Worm (Caenorhabditis elegans): ENCODE data around the gene srx-4.
A peak's percentile ranks its signal among the peaks of the same experiment; 100 is the strongest.

The srx-4 gene

DNA sequence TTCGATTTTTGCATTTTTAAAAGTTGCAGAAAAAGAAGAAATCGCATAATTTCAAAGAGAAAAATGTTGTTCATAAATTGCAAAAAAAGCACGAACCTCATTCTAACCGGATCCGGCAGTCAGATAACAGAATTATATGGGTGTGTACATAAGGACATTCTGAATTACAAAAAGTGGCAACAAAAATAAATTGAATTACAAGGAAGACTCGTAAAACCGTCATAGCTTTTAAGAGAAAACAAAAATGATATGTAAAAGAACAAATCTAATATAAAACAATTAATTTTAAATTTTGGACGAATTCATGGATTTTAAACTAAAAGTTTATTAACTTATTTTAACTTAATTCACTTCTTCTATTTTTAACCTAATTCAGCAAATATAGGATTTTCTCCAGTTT, 32.4 kb downstream of the srx-4 start, which contains the start of gene F31F4.17:
Gene F31F4.17, minus strand, starts transcription at position 101 of the 400 bp plus-strand sequence.
- no peak for TF ChIP-seq ets-7 (tag; optimal IDR thresholded peaks at IDR 0.05)
- TF ChIP-seq flt-1 (GFP tag; IDR thresholded peaks at IDR 0.05) = no peak
- no peak for TF ChIP-seq pes-1 (GFP tag; IDR thresholded peaks at IDR 0.05)

DNA sequence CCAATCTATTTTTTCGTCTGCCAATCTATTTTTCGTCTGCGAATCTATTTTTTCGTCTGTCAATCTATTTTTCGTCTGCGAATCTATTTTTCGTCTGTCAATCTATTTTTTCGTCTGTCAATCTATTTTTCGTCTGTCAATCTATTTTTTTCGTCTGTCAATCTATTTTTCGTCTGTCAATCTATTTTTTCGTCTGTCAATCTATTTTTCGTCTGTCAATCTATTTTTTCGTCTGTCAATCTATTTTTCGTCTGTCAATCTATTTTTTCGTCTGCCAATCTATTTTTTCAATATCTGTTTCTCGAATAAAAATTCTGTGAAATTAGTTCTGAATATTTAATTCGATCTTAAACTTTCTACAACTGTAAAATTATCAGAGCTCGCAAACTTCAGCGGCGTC, 34.4 kb downstream of the srx-4 start:
- TF ChIP-seq tbx-11 (GFP tag; IDR thresholded peaks at IDR 0.05) = peak; percentile 45; the same call in 1 of the 2 replicates
- peak; percentile 75 for TF ChIP-seq tbx-37 (GFP tag; conservative IDR thresholded peaks at IDR 0.05)

DNA sequence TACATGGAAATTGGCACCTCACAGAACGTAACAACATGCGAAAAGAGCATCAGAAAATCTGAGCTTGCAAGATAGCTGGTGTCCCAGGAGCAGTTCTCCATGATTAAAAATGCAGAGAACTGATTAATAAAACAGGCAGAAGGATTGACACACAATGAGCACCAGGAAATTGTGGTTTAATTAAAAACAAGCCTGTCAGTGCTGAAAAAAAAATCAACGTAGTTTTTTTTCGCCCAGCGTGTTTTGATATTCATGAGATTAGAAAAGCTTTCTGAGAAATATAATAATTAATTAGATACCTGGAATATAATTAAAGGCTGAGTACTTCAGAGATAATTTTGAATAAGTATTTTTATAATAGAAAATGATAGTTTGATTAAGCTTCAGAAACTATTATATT, 34.9 kb downstream of the srx-4 start, which contains the start of gene srh-246:
Gene srh-246, minus strand, starts transcription at position 101 of the 400 bp plus-strand sequence.
- no peak for TF ChIP-seq F13C5.2 (tag; optimal IDR thresholded peaks at IDR 0.05)
- no peak for TF ChIP-seq hmbx-1 (tag; optimal IDR thresholded peaks at IDR 0.05)
- no peak for TF ChIP-seq sea-1 (GFP tag; conservative IDR thresholded peaks at IDR 0.05)
- no peak for TF ChIP-seq pes-1 (GFP tag; IDR thresholded peaks at IDR 0.05)
- TF ChIP-seq aly-1 (tag; optimal IDR thresholded peaks at IDR 0.05) = no peak
- no peak for TF ChIP-seq tra-4 (tag; optimal IDR thresholded peaks at IDR 0.05)
- no peak for TF ChIP-seq flt-1 (GFP tag; IDR thresholded peaks at IDR 0.05)
- no peak for TF ChIP-seq tbx-11 (GFP tag; IDR thresholded peaks at IDR 0.05)
- TF ChIP-seq B0310.2 (tag; optimal IDR thresholded peaks at IDR 0.05) = no peak
- no peak for TF ChIP-seq ama-1 (optimal IDR thresholded peaks at IDR 0.05)
- no peak for TF ChIP-seq ceh-13 (GFP tag; optimal IDR thresholded peaks at IDR 0.05)
- TF ChIP-seq tbx-37 (GFP tag; conservative IDR thresholded peaks at IDR 0.05) = no peak

DNA sequence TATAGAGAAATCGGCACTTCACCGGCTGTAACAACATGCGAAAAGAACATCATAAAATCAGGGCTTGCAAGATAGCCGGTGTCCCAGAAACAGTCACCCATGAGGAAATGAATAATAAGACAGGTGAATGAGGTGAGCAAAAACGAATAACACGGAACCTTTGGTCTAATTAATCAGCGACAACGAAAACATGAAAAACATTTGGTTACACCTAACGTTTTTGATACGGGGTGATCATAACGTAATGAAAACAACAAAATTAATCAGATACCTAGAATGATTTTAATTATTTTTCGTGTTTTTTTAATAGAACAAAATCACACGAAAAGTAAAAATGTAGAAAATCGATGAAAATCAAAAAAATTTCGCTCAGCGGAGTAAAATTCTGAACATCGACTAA, 36.7 kb downstream of the srx-4 start, which contains the start of gene srh-245:
Gene srh-245, minus strand, starts transcription at position 101 of the 400 bp plus-strand sequence.
- TF ChIP-seq tbx-11 (GFP tag; IDR thresholded peaks at IDR 0.05) (no peak), tbx-37 (GFP tag; conservative IDR thresholded peaks at IDR 0.05) (no peak), ama-1 (optimal IDR thresholded peaks at IDR 0.05) (no peak), aly-1 (tag; optimal IDR thresholded peaks at IDR 0.05) (no peak), F13C5.2 (tag; optimal IDR thresholded peaks at IDR 0.05) (no peak), ceh-13 (GFP tag; optimal IDR thresholded peaks at IDR 0.05) (no peak), tra-4 (tag; optimal IDR thresholded peaks at IDR 0.05) (no peak)

DNA sequence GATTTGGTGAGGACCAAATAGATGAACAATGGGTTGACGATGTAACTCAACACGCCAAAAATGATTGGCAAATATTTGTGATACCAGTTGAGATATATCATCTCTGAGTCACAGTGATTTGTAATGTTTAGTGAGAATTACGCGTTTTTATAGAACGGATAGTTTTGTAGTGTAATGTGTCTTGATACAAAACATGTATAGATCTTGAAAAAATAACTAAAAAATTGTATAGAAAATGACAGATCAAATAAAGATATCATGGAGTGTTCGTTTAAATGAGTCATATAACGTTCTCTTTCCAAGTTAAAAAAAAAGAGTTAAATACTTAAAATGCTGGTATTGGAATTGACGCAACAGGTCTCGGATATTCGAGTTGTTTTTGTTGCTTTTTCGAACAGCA, 38.2 kb downstream of the srx-4 start, which contains the start of gene srj-6:
Gene srj-6, minus strand, starts transcription at position 101 of the 400 bp plus-strand sequence.
- no peak for TF ChIP-seq scrt-1 (GFP tag; IDR thresholded peaks at IDR 0.05)

DNA sequence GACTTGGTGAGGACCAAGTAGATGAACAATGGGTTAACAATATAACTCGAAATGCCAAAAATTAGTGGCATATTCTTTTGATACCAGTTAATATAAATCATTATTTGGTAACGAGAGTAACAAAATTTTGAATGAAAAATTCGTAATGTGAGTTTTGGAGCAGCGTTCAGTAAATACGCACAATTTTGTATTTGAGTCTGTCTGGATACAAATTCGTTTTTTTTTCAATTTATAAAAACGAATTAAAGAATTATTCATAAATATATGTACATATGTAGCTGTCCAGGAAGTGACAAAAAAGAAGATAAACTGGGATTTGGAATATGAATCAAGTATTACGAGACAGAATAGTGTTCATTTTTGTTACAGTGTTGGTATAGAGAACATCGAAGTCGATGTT, 39.6 kb downstream of the srx-4 start, which contains the start of gene srj-5:
Gene srj-5, minus strand, starts transcription at position 101 of the 400 bp plus-strand sequence.
- TF ChIP-seq F13C5.2 (tag; optimal IDR thresholded peaks at IDR 0.05) (no peak), B0310.2 (tag; optimal IDR thresholded peaks at IDR 0.05) (no peak), tra-4 (tag; optimal IDR thresholded peaks at IDR 0.05) (no peak), hnd-1 (tag; optimal IDR thresholded peaks at IDR 0.05) (no peak), aly-1 (tag; optimal IDR thresholded peaks at IDR 0.05) (no peak), tbx-11 (GFP tag; IDR thresholded peaks at IDR 0.05) (no peak), hmg-4 (GFP tag; optimal IDR thresholded peaks at IDR 0.05) (no peak), tbx-37 (GFP tag; conservative IDR thresholded peaks at IDR 0.05) (no peak), ceh-36 (tag; optimal IDR thresholded peaks at IDR 0.05) (no peak), pes-1 (GFP tag; IDR thresholded peaks at IDR 0.05) (no peak)

DNA sequence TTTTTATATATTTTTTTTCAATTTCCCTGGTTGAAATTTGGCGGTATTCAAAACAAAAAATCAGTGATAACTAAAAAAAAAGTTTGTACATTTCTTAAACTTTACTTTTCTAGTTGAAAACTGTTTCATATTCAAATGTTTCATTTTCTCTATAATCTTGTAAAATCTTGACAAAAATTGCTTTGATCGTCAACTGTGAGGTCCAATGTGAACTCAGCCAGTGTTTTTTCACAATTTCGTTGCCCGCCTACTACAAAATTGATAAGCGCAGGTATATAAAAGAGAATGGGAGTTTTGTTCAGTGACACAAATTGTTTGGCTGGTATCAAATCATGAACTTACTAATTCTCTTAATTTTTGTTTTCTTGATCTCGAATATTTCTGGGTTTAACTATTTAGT, 45.7 kb downstream of the srx-4 start, which contains the start of gene ugt-42:
Gene ugt-42, plus strand, starts transcription at position 301 of the 400 bp plus-strand sequence.
- TF ChIP-seq tbx-11 (GFP tag; IDR thresholded peaks at IDR 0.05) (no peak), hnd-1 (tag; optimal IDR thresholded peaks at IDR 0.05) (no peak), pes-1 (GFP tag; IDR thresholded peaks at IDR 0.05) (no peak), tbx-37 (GFP tag; conservative IDR thresholded peaks at IDR 0.05) (no peak), scrt-1 (GFP tag; IDR thresholded peaks at IDR 0.05) (no peak), sea-1 (GFP tag; conservative IDR thresholded peaks at IDR 0.05) (no peak), ceh-13 (GFP tag; optimal IDR thresholded peaks at IDR 0.05) (no peak), hmg-4 (GFP tag; optimal IDR thresholded peaks at IDR 0.05) (no peak), F13C5.2 (tag; optimal IDR thresholded peaks at IDR 0.05) (no peak), B0310.2 (tag; optimal IDR thresholded peaks at IDR 0.05) (no peak), flt-1 (GFP tag; IDR thresholded peaks at IDR 0.05) (no peak), ceh-36 (tag; optimal IDR thresholded peaks at IDR 0.05) (no peak)

DNA sequence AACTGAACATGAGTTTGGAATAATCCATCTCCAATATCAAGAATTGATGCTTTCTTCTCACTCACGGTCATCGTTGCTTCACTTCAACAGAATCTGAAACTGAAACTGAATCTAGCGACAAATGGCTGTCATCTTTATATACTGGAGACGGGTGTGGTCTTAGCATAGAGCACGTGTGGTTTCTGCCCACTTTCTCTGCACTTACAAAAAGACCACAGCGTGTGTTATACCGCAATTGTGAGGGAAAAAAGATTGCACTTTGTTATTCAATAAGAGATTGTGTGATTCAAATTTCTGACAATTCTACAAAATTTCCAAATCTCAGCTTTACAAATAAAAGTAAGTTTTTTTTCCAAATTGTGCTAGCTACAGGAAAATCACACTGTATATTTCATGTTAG, 46.4 kb downstream of the srx-4 start, which contains the start of gene F48G7.12:
Gene F48G7.12, minus strand, starts transcription at position 101 of the 400 bp plus-strand sequence.
- TF ChIP-seq tbx-37 (GFP tag; conservative IDR thresholded peaks at IDR 0.05) (no peak), sea-1 (GFP tag; conservative IDR thresholded peaks at IDR 0.05) (no peak), ceh-13 (GFP tag; optimal IDR thresholded peaks at IDR 0.05) (no peak), ceh-36 (tag; optimal IDR thresholded peaks at IDR 0.05) (no peak), hnd-1 (tag; optimal IDR thresholded peaks at IDR 0.05) (no peak)

DNA sequence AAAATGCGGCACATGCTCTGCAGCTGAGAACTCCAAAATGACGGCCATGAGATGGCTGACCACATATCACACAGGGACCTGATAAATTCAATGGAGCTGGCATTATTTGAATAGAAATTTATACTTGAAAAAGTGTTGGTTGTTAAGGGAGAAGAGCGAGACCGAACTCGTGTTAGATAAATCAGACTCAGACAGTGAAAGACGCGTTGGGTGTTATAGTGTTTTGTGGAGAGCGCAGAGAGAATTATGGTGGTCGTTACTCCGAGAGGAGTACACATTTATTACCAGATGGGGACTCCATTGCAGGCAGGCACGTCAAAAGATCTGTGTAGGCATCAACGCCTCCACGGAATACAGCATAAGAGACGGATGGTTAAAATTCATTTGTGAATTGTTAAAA, 49.8 kb downstream of the srx-4 start, which contains the start of gene nhr-190:
Gene nhr-190, minus strand, starts transcription at position 175 of the 400 bp plus-strand sequence.
- TF ChIP-seq hmbx-1 (tag; optimal IDR thresholded peaks at IDR 0.05) (no peak), ama-1 (optimal IDR thresholded peaks at IDR 0.05) (no peak), flt-1 (GFP tag; IDR thresholded peaks at IDR 0.05) (no peak), tbx-37 (GFP tag; conservative IDR thresholded peaks at IDR 0.05) (no peak), sea-1 (GFP tag; conservative IDR thresholded peaks at IDR 0.05) (no peak), F13C5.2 (tag; optimal IDR thresholded peaks at IDR 0.05) (no peak), hnd-1 (tag; optimal IDR thresholded peaks at IDR 0.05) (no peak), ets-7 (tag; optimal IDR thresholded peaks at IDR 0.05) (no peak)

All from whole organism, early embryonic.